Worm (Caenorhabditis elegans): ENCODE data around the gene F13A7.12.

DNA sequence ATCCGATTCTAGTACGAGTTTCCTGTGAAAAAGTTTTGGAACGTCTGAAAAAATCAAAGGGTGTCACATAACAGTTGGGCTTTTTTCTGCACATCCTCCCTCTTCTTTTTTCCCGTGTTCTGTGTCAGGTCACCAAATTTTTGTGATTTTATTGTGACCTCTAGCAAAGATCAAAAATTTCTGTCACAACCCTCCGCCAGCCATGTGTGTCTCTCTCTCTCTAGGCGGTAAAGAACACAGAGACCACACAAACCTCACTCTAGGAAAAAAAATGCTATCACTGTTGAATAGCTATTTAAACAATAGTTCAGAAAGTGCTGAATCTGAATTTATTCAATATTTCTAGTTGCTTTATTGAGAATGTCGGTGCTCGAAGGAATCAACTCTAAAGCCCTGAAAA is 5.2 kb upstream of the F13A7.12 start, which contains the start of gene gst-44:
- TF ChIP-seq snpc-3.4 (tag; optimal IDR thresholded peaks at IDR 0.05) = no peak
- TF ChIP-seq F55B11.4 (tag; optimal IDR thresholded peaks at IDR 0.05; ENCODE audit: borderline replicate concordance, insufficient read depth) = no peak
- TF ChIP-seq F52B5.7 (tag; optimal IDR thresholded peaks at IDR 0.05) = no peak
- TF ChIP-seq bed-2 (GFP tag; IDR thresholded peaks at IDR 0.05) = no peak
- no peak for TF ChIP-seq T07F8.4 (tag; optimal IDR thresholded peaks at IDR 0.05)
- no peak for TF ChIP-seq xnd-1 (tag; optimal IDR thresholded peaks at IDR 0.05)
- TF ChIP-seq F49E8.2 (tag; optimal IDR thresholded peaks at IDR 0.05; ENCODE audit: insufficient read depth) = no peak
- no peak for TF ChIP-seq snpc-1.3 (tag; optimal IDR thresholded peaks at IDR 0.05; ENCODE audit: insufficient read depth)
- TF ChIP-seq Y67H2A.10 (GFP tag; conservative IDR thresholded peaks at IDR 0.05) = no peak

All from whole organism, young adult.